Worm (Caenorhabditis elegans): ENCODE measurements around the gene Y54G2A.26.

Y54G2A.26 gene

ce11 chrIV:3001500-3001899 is 6.2 kb upstream of the Y54G2A.26 start:
- TF ChIP-seq ces-1 (GFP tag; optimal IDR thresholded peaks at IDR 0.05) (no peak), blmp-1 (tag; optimal IDR thresholded peaks at IDR 0.05) (no peak), elt-3 (tag; optimal IDR thresholded peaks at IDR 0.05) (no peak), nhr-76 (tag; optimal IDR thresholded peaks at IDR 0.05) (no peak), ztf-11 (tag; optimal IDR thresholded peaks at IDR 0.05) (no peak), lin-32 (GFP tag; optimal IDR thresholded peaks at IDR 0.05) (no peak), pha-4 (tag; optimal IDR thresholded peaks at IDR 0.05) (no peak), unc-120 (tag; optimal IDR thresholded peaks at IDR 0.05; ENCODE audit: poor library complexity, severe bottlenecking) (no peak), bed-3 (GFP tag; optimal IDR thresholded peaks at IDR 0.05) (no peak), tbx-8 (GFP tag; optimal IDR thresholded peaks at IDR 0.05) (no peak), ceh-83 (GFP tag; optimal IDR thresholded peaks at IDR 0.05) (no peak), mls-2 (tag; optimal IDR thresholded peaks at IDR 0.05) (no peak), snpc-4 (tag; optimal IDR thresholded peaks at IDR 0.05) (no peak), drap-1 (GFP tag; optimal IDR thresholded peaks at IDR 0.05) (no peak), ceh-43 (GFP tag; optimal IDR thresholded peaks at IDR 0.05) (no peak), nhr-2 (tag; optimal IDR thresholded peaks at IDR 0.05) (no peak)

- TF ChIP-seq blmp-1 (tag; optimal IDR thresholded peaks at IDR 0.05) = peak; percentile 92
- no peak for TF ChIP-seq ceh-39 (tag; optimal IDR thresholded peaks at IDR 0.05)
- TF ChIP-seq ces-1 (GFP tag; optimal IDR thresholded peaks at IDR 0.05) = peak; percentile 37
- TF ChIP-seq ham-2 (GFP tag; optimal IDR thresholded peaks at IDR 0.05) = peak; percentile 87
- TF ChIP-seq mls-2 (tag; optimal IDR thresholded peaks at IDR 0.05) = peak; percentile 80
- peak; percentile 57 for TF ChIP-seq flh-1 (GFP tag; optimal IDR thresholded peaks at IDR 0.05)
- no peak for TF ChIP-seq elt-1 (tag; optimal IDR thresholded peaks at IDR 0.05; ENCODE audit: borderline replicate concordance, insufficient read depth)
- peak; percentile 40 for TF ChIP-seq sptf-1 (tag; optimal IDR thresholded peaks at IDR 0.05)
These were observed 3.4 kb upstream of the Y54G2A.26 start for ce11 chrIV:2998597-2999161.

- no peak for TF ChIP-seq nhr-12 (tag; optimal IDR thresholded peaks at IDR 0.05)
- TF ChIP-seq sptf-1 (tag; optimal IDR thresholded peaks at IDR 0.05) = peak; percentile 3
- TF ChIP-seq ham-2 (GFP tag; optimal IDR thresholded peaks at IDR 0.05) = peak; percentile 11
These were observed 2.0 kb upstream of the Y54G2A.26 start for ce11 chrIV:2997302-2997701.

- TF ChIP-seq cnd-1 (tag; optimal IDR thresholded peaks at IDR 0.05) (no peak), lin-13 (tag; optimal IDR thresholded peaks at IDR 0.05) (no peak), nhr-2 (tag; optimal IDR thresholded peaks at IDR 0.05) (no peak), tbx-8 (GFP tag; optimal IDR thresholded peaks at IDR 0.05) (no peak), unc-120 (tag; optimal IDR thresholded peaks at IDR 0.05; ENCODE audit: poor library complexity, severe bottlenecking) (no peak), ces-1 (GFP tag; optimal IDR thresholded peaks at IDR 0.05) (no peak), ham-2 (GFP tag; optimal IDR thresholded peaks at IDR 0.05) (no peak), M03D4.4 (tag; optimal IDR thresholded peaks at IDR 0.05) (no peak), nhr-12 (tag; optimal IDR thresholded peaks at IDR 0.05) (no peak)
These were observed 389 bp downstream of the Y54G2A.26 start for ce11 chrIV:2994883-2995282.

DNA sequence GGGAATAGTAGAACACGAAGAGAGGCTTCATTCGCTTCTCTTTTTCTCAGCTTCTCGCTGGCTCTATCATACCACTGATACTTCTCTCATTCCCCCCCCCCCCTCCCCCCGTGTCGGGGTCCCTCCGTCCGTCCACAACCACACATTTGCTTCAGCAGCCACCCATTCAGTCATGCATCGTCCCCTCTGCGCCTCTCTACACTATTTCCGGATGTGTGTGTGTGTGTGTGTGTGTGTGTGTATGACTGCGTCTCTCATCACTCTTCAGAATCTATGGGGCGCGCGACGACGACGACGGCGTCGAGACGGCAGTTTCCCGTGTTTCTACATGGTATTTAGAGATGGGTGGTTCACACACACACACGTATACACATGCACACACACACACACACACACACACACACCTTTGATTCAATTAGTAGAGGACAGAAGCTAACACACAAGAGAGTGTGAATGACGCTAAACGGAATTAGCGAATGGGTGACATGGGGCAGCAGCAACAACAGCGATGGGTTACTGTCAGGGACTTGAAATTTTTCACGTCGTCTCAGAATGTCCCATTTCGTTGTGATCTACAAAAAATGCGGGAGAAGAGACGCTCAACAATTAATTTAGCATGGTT is 1.9 kb downstream of the Y54G2A.26 start:
- TF ChIP-seq ztf-11 (tag; optimal IDR thresholded peaks at IDR 0.05) (peak; percentile 64), cnd-1 (tag; optimal IDR thresholded peaks at IDR 0.05) (peak; percentile 57), ceh-43 (GFP tag; optimal IDR thresholded peaks at IDR 0.05) (peak; percentile 10), nhr-12 (tag; optimal IDR thresholded peaks at IDR 0.05) (no peak), ceh-39 (tag; optimal IDR thresholded peaks at IDR 0.05) (no peak), drap-1 (GFP tag; optimal IDR thresholded peaks at IDR 0.05) (peak; percentile 60), hlh-1 (tag; optimal IDR thresholded peaks at IDR 0.05) (no peak), ham-2 (GFP tag; optimal IDR thresholded peaks at IDR 0.05) (peak; percentile 73), M03D4.4 (tag; optimal IDR thresholded peaks at IDR 0.05) (peak; percentile 68), sptf-1 (tag; optimal IDR thresholded peaks at IDR 0.05) (peak; percentile 85), lsy-2 (tag; optimal IDR thresholded peaks at IDR 0.05) (no peak), bed-3 (GFP tag; optimal IDR thresholded peaks at IDR 0.05) (no peak), mab-5 (tag; optimal IDR thresholded peaks at IDR 0.05) (no peak), mls-2 (tag; optimal IDR thresholded peaks at IDR 0.05) (peak; percentile 79), ces-1 (GFP tag; optimal IDR thresholded peaks at IDR 0.05) (peak; percentile 57), unc-120 (tag; optimal IDR thresholded peaks at IDR 0.05; ENCODE audit: poor library complexity, severe bottlenecking) (peak; percentile 80)
